Worm (Caenorhabditis elegans): ENCODE results near the gene srh-76.

ce11 chrV:5835979-5836615 is 2.5 kb downstream of the srh-76 start:
- TF ChIP-seq unc-130 (tag; optimal IDR thresholded peaks at IDR 0.05) (no peak), nhr-11 (tag; optimal IDR thresholded peaks at IDR 0.05) (no peak), egl-27 (tag; optimal IDR thresholded peaks at IDR 0.05) (no peak), blmp-1 (tag; optimal IDR thresholded peaks at IDR 0.05) (no peak), elt-2 (tag; optimal IDR thresholded peaks at IDR 0.05) (no peak), ama-1 (optimal IDR thresholded peaks at IDR 0.05) (no peak), ztf-11 (tag; optimal IDR thresholded peaks at IDR 0.05) (no peak), nhr-47 (tag; optimal IDR thresholded peaks at IDR 0.05) (no peak)

Data from whole organism, L1 larva.